Worm (Caenorhabditis elegans) whole organism, mixed stage, embryonic: ENCODE results near the gene ula-1.

Source experiments
- M03D4.4 ChIP-seq: sonication (generic microtip); optimal IDR thresholded peaks from 2 replicates; lab custom pipeline; 2017; ENCODE audit warnings: mild to moderate bottlenecking, missing genetic modification characterization, missing compliant biosample characterization
- bed-3 ChIP-seq: fragments of 200-800 bp; sonication (Bioruptor generic); optimal IDR thresholded peaks from 3 replicates; lab custom pipeline; 2018; ENCODE audit warnings: mild to moderate bottlenecking, missing genetic modification characterization, moderate library complexity, missing compliant biosample characterization
- blmp-1 ChIP-seq: fragments of 150-350 bp; optimal IDR thresholded peaks from 2 replicates; lab custom pipeline; 2014; ENCODE audit warnings: missing biosample characterization, missing genetic modification characterization
- ceh-39 ChIP-seq: fragments of 150-350 bp; optimal IDR thresholded peaks from 2 replicates; lab custom pipeline; 2014; ENCODE audit warnings: missing biosample characterization, missing genetic modification characterization
- ceh-43 ChIP-seq: fragments of 200-800 bp; sonication (Bioruptor generic); optimal IDR thresholded peaks from 2 replicates; lab custom pipeline; 2018; ENCODE audit warnings: mild to moderate bottlenecking, missing genetic modification characterization, moderate library complexity, missing compliant biosample characterization
- ceh-83 ChIP-seq: fragments of 200-800 bp; sonication (Bioruptor generic); optimal IDR thresholded peaks from 2 replicates; lab custom pipeline; 2018; ENCODE audit warnings: mild to moderate bottlenecking, missing genetic modification characterization, missing compliant biosample characterization
- ces-1 ChIP-seq: fragments of 150-350 bp; optimal IDR thresholded peaks from 2 replicates; lab custom pipeline; 2014; ENCODE audit warnings: missing biosample characterization, missing genetic modification reagents, missing genetic modification characterization
- cnd-1 ChIP-seq: fragments of 200-800 bp; sonication (Bioruptor generic); optimal IDR thresholded peaks from 2 replicates; lab custom pipeline; 2018; ENCODE audit warnings: mild to moderate bottlenecking, missing genetic modification characterization, missing compliant biosample characterization
- drap-1 ChIP-seq: fragments of 200-800 bp; sonication (Bioruptor generic); optimal IDR thresholded peaks from 3 replicates; lab custom pipeline; 2018; ENCODE audit warnings: mild to moderate bottlenecking, missing genetic modification characterization, missing compliant biosample characterization
- elt-1 ChIP-seq: sonication (generic microtip); optimal IDR thresholded peaks from 2 replicates; lab custom pipeline; 2017; ENCODE audit warnings: missing genetic modification characterization, mild to moderate bottlenecking, missing compliant biosample characterization, antibody characterized with exemption, moderate library complexity, borderline replicate concordance; ENCODE audit not compliant: insufficient read depth
- elt-3 ChIP-seq: fragments of 150-350 bp; optimal IDR thresholded peaks from 2 replicates; lab custom pipeline; 2014; ENCODE audit warnings: missing biosample characterization, missing genetic modification characterization
- flh-1 ChIP-seq: fragments of 200-800 bp; sonication (Bioruptor generic); optimal IDR thresholded peaks from 2 replicates; lab custom pipeline; 2018; ENCODE audit warnings: mild to moderate bottlenecking, missing genetic modification characterization, moderate library complexity, missing compliant biosample characterization
- ham-2 ChIP-seq: fragments of 200-800 bp; sonication (Bioruptor generic); optimal IDR thresholded peaks from 2 replicates; lab custom pipeline; 2018; ENCODE audit warnings: mild to moderate bottlenecking, missing genetic modification characterization, missing compliant biosample characterization
- hlh-1 ChIP-seq: fragments of 150-350 bp; optimal IDR thresholded peaks from 2 replicates; lab custom pipeline; 2014; ENCODE audit warnings: missing biosample characterization, missing genetic modification reagents, missing genetic modification characterization
- lin-13 ChIP-seq: fragments of 150-350 bp; optimal IDR thresholded peaks from 2 replicates; lab custom pipeline; 2014; ENCODE audit warnings: missing biosample characterization, missing genetic modification characterization
- lin-32 ChIP-seq: fragments of 200-800 bp; sonication (Bioruptor generic); optimal IDR thresholded peaks from 2 replicates; lab custom pipeline; 2018; ENCODE audit warnings: mild to moderate bottlenecking, missing genetic modification characterization, missing compliant biosample characterization
- lsy-2 ChIP-seq: fragments of 150-350 bp; optimal IDR thresholded peaks from 2 replicates; lab custom pipeline; 2014; ENCODE audit warnings: missing biosample characterization, missing genetic modification characterization
- mab-5 ChIP-seq: fragments of 150-350 bp; optimal IDR thresholded peaks from 2 replicates; lab custom pipeline; 2014; ENCODE audit warnings: missing biosample characterization, missing genetic modification characterization
- mep-1 ChIP-seq: fragments of 150-350 bp; optimal IDR thresholded peaks from 2 replicates; lab custom pipeline; 2017; ENCODE audit warnings: missing biosample characterization, missing genetic modification reagents, missing genetic modification characterization, inconsistent platforms
- mls-2 ChIP-seq: sonication (generic microtip); optimal IDR thresholded peaks from 2 replicates; lab custom pipeline; 2016; ENCODE audit warnings: mild to moderate bottlenecking, missing genetic modification characterization, moderate library complexity, missing compliant biosample characterization
- nhr-12 ChIP-seq: fragments of 150-350 bp; optimal IDR thresholded peaks from 2 replicates; lab custom pipeline; 2014; ENCODE audit warnings: missing biosample characterization, missing genetic modification characterization
- nhr-2 ChIP-seq: fragments of 150-350 bp; optimal IDR thresholded peaks from 2 replicates; lab custom pipeline; 2014; ENCODE audit warnings: missing biosample characterization, missing genetic modification characterization
- nhr-237 ChIP-seq: fragments of 150-350 bp; optimal IDR thresholded peaks from 2 replicates; lab custom pipeline; 2014; ENCODE audit warnings: missing biosample characterization, missing genetic modification characterization
- nhr-28 ChIP-seq: fragments of 150-350 bp; optimal IDR thresholded peaks from 2 replicates; lab custom pipeline; 2014; ENCODE audit warnings: missing biosample characterization, missing genetic modification characterization
- nhr-76 ChIP-seq: sonication (generic microtip); optimal IDR thresholded peaks from 2 replicates; lab custom pipeline; 2017; ENCODE audit warnings: missing biosample characterization, missing genetic modification characterization
- pha-4 ChIP-seq: fragments of 150-350 bp; optimal IDR thresholded peaks from 2 replicates; lab custom pipeline; 2018; ENCODE audit warnings: missing biosample characterization, missing genetic modification reagents, missing genetic modification characterization
- sem-2 ChIP-seq: fragments of 200-800 bp; sonication (Bioruptor generic); optimal IDR thresholded peaks from 2 replicates; lab custom pipeline; 2018; ENCODE audit warnings: mild to moderate bottlenecking, missing genetic modification characterization, missing compliant biosample characterization
- snpc-4 ChIP-seq: fragments of 150-350 bp; optimal IDR thresholded peaks from 2 replicates; lab custom pipeline; 2014; ENCODE audit warnings: missing biosample characterization, missing genetic modification characterization
- sptf-1 ChIP-seq: sonication (generic microtip); optimal IDR thresholded peaks from 2 replicates; lab custom pipeline; 2017; ENCODE audit warnings: mild to moderate bottlenecking, missing genetic modification characterization, moderate library complexity, missing compliant biosample characterization
- tbx-8 ChIP-seq: fragments of 200-800 bp; sonication (Bioruptor generic); optimal IDR thresholded peaks from 2 replicates; lab custom pipeline; 2018; ENCODE audit warnings: mild to moderate bottlenecking, missing genetic modification characterization, moderate library complexity, missing compliant biosample characterization
- unc-120 ChIP-seq: sonication (generic microtip); optimal IDR thresholded peaks from 2 replicates; lab custom pipeline; 2017; ENCODE audit warnings: missing genetic modification characterization, missing compliant biosample characterization; ENCODE audit not compliant: poor library complexity, severe bottlenecking
- unc-39 ChIP-seq: fragments of 150-350 bp; optimal IDR thresholded peaks from 2 replicates; lab custom pipeline; 2014; ENCODE audit warnings: missing biosample characterization, missing genetic modification characterization
- unc-62 ChIP-seq: fragments of 150-350 bp; optimal IDR thresholded peaks from 2 replicates; lab custom pipeline; 2014; ENCODE audit warnings: missing biosample characterization, missing genetic modification reagents, missing genetic modification characterization
- zip-8 ChIP-seq: fragments of 150-350 bp; optimal IDR thresholded peaks from 2 replicates; lab custom pipeline; 2014; ENCODE audit warnings: missing biosample characterization, missing genetic modification characterization
- ztf-11 ChIP-seq: fragments of 150-350 bp; optimal IDR thresholded peaks from 2 replicates; lab custom pipeline; 2014; ENCODE audit warnings: missing biosample characterization, missing genetic modification characterization

The ula-1 gene

ce11 chrIII:4951824-4952223, 31.7 kb upstream of the ula-1 start, which contains the start of gene flh-2:
Gene flh-2, plus strand, starts transcription at chrIII:4952124.
- TF ChIP-seq nhr-237 (no peak), unc-62 (GFP tag; lab: Kevin White, UChicago) (no peak), ztf-11 (tag; lab: Kevin White, UChicago) (no peak), snpc-4 (tag; lab: Kevin White, UChicago) (no peak), mep-1 (tag; lab: Kevin White, UChicago) (no peak), sem-2 (no peak), zip-8 (tag; lab: Kevin White, UChicago) (no peak), nhr-12 (no peak), M03D4.4 (no peak), nhr-2 (no peak), ham-2 (no peak), blmp-1 (tag; lab: Kevin White, UChicago) (no peak), ceh-39 (tag; lab: Kevin White, UChicago) (no peak), elt-1 (tag; lab: Kevin White, UChicago) (no peak), cnd-1 (tag; lab: Kevin White, UChicago) (no peak), lin-32 (GFP tag; lab: Kevin White, UChicago) (no peak), ceh-43 (GFP tag; lab: Kevin White, UChicago) (no peak), elt-3 (tag; lab: Kevin White, UChicago) (no peak), bed-3 (GFP tag; lab: Kevin White, UChicago) (no peak), flh-1 (no peak)

ce11 chrIII:4951210-4951609, 31.1 kb upstream of the ula-1 start:
- TF ChIP-seq lsy-2 (tag; lab: Kevin White, UChicago) (no peak), pha-4 (tag; lab: Kevin White, UChicago) (no peak)

- no peak for TF ChIP-seq unc-62 (GFP tag; lab: Kevin White, UChicago)
- no peak for TF ChIP-seq ces-1 (GFP tag; lab: Kevin White, UChicago)
- TF ChIP-seq elt-1 (tag; lab: Kevin White, UChicago) = no peak
- no peak for TF ChIP-seq ham-2
Measured at ce11 chrIII:4950345-4950744, 30.2 kb upstream of the ula-1 start.

ce11 chrIII:4948631-4949030, 28.5 kb upstream of the ula-1 start:
- no peak for TF ChIP-seq lin-13
- TF ChIP-seq flh-1 = peak; percentile 31
- peak; percentile 46 for TF ChIP-seq pha-4 (tag; lab: Kevin White, UChicago)
- TF ChIP-seq ces-1 (GFP tag; lab: Kevin White, UChicago) = no peak
- TF ChIP-seq tbx-8 = no peak
- TF ChIP-seq hlh-1 (tag; lab: Kevin White, UChicago) = no peak
- TF ChIP-seq elt-3 (tag; lab: Kevin White, UChicago) = no peak
- TF ChIP-seq nhr-2 = no peak
- TF ChIP-seq mab-5 (tag; lab: Kevin White, UChicago) = no peak
- peak; percentile 44 for TF ChIP-seq M03D4.4
- TF ChIP-seq sem-2 = no peak
- no peak for TF ChIP-seq lsy-2 (tag; lab: Kevin White, UChicago)
- no peak for TF ChIP-seq ztf-11 (tag; lab: Kevin White, UChicago)
- TF ChIP-seq snpc-4 (tag; lab: Kevin White, UChicago) = no peak
- no peak for TF ChIP-seq unc-39 (tag; lab: Kevin White, UChicago)
- TF ChIP-seq nhr-28 = no peak
- peak; percentile 46 for TF ChIP-seq mep-1 (tag; lab: Kevin White, UChicago)
- TF ChIP-seq drap-1 (GFP tag; lab: Kevin White, UChicago) = peak; percentile 7
- TF ChIP-seq nhr-76 (tag; lab: Kevin White, UChicago) = no peak
- no peak for TF ChIP-seq elt-1 (tag; lab: Kevin White, UChicago)
- no peak for TF ChIP-seq nhr-237
- TF ChIP-seq mls-2 (tag; lab: Kevin White, UChicago) = peak; percentile 51
- TF ChIP-seq bed-3 (GFP tag; lab: Kevin White, UChicago) = no peak
- no peak for TF ChIP-seq blmp-1 (tag; lab: Kevin White, UChicago)
- TF ChIP-seq sptf-1 (tag; lab: Kevin White, UChicago) = peak; percentile 49
- no peak for TF ChIP-seq ceh-39 (tag; lab: Kevin White, UChicago)
- TF ChIP-seq ceh-83 (GFP tag; lab: Kevin White, UChicago) = no peak
- TF ChIP-seq ceh-43 (GFP tag; lab: Kevin White, UChicago) = no peak
- TF ChIP-seq zip-8 (tag; lab: Kevin White, UChicago) = no peak
- TF ChIP-seq lin-32 (GFP tag; lab: Kevin White, UChicago) = no peak
- no peak for TF ChIP-seq cnd-1 (tag; lab: Kevin White, UChicago)
- TF ChIP-seq nhr-12 = no peak
- peak; percentile 61 for TF ChIP-seq ham-2
- no peak for TF ChIP-seq unc-62 (GFP tag; lab: Kevin White, UChicago)
- peak; percentile 50 for TF ChIP-seq unc-120 (tag; lab: Kevin White, UChicago)
- TF ChIP-seq, all 35 proteins: peak for 9
